Fruit fly (Drosophila melanogaster) whole organism: ENCODE measurements around the gene CG7497.

Experiments used
- EcR ChIP-seq, 2 experiments: fragments of >200 bp; optimal IDR thresholded peaks; 2 replicates each; lab custom pipeline; 2017; ENCODE audit warnings: missing biosample characterization in 2 of 2, missing genetic modification characterization in 2 of 2, missing genetic modification reagents in 2 of 2
- pan ChIP-seq: fragments of >200 bp; optimal IDR thresholded peaks from 2 replicates; lab custom pipeline; 2017
- psq ChIP-seq: fragments of >200 bp; optimal IDR thresholded peaks from 2 replicates; lab custom pipeline; 2017
- usp ChIP-seq: fragments of >200 bp; optimal IDR thresholded peaks from 2 replicates; lab custom pipeline; 2017; ENCODE audit warnings: missing biosample characterization, missing genetic modification characterization, mixed read lengths

DNA sequence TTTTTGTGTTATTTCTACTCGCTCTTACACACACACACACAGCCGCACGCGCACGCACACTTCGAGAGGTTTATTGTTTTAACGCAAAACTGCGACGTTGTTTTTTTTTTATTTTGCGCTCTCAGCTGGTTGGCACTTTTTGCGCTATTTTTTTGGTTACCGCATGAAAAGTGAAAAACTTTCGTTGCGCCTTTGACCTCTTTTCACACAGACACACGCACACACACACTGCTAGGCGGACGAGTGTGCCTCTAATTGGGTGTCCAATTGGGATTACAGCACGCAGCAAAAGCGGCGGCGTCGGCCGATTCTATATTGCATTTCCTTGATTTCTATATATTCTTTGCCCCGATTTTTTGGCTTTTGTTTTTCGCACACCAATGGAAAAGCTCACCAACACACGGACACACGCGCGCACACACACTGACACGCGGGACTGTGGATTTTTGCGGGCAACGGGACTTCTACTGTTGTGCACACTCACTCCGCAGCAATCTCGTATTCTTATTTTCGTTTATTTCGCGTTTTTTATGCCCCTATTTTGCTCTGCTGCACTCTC is 35.2 kb downstream of the CG7497 start:
- TF ChIP-seq psq: no peak
- TF ChIP-seq pan: no peak
- no peak for TF ChIP-seq usp (GFP tag; lab: Kevin White, UChicago)
- no peak for TF ChIP-seq EcR (GFP tag; optimal IDR thresholded peaks at IDR 0.05; lab: Kevin White, UChicago)
